Fruit fly (Drosophila melanogaster) whole organism, embryonic: ENCODE measurements around the gene CG11891.

Source experiments
- Aef1 ChIP-seq: fragments of 200-800 bp; sonication (Bioruptor generic); IDR thresholded peaks from 3 replicates; pipeline ENCODE4 v1.3.6; 2022; ENCODE audit warnings: missing biosample characterization, missing genetic modification characterization
- Bteb2 ChIP-seq: fragments of 200-800 bp; sonication (Bioruptor generic); optimal IDR thresholded peaks from 2 replicates; lab custom pipeline; 2016; ENCODE audit warnings: missing biosample characterization, missing genetic modification characterization
- CG10366 ChIP-seq: fragments of 200-800 bp; sonication (Bioruptor generic); IDR thresholded peaks from 2 replicates; pipeline ENCODE4 v1.3.6; 2022; ENCODE audit warnings: missing biosample characterization, missing genetic modification characterization
- CG12659 ChIP-seq: fragments of 200-800 bp; sonication (Bioruptor generic); optimal IDR thresholded peaks from 3 replicates; lab custom pipeline; 2017; ENCODE audit warnings: mild to moderate bottlenecking, missing biosample characterization, missing genetic modification reagents, missing genetic modification characterization
- CG13296 ChIP-seq: fragments of 200-800 bp; sonication (Bioruptor generic); optimal IDR thresholded peaks from 3 replicates; lab custom pipeline; 2018; ENCODE audit warnings: missing biosample characterization, mild to moderate bottlenecking, missing genetic modification characterization
- CG14667 ChIP-seq: fragments of 200-800 bp; sonication (Bioruptor generic); IDR thresholded peaks from 2 replicates; pipeline ENCODE4 v1.3.6; 2022; ENCODE audit warnings: missing biosample characterization, missing genetic modification characterization
- CG2120 ChIP-seq: fragments of 200-800 bp; sonication (Bioruptor generic); optimal IDR thresholded peaks from 3 replicates; lab custom pipeline; 2016; ENCODE audit warnings: missing biosample characterization, missing genetic modification characterization
- CG2712 ChIP-seq: fragments of 200-800 bp; optimal IDR thresholded peaks from 3 replicates; lab custom pipeline; 2019; ENCODE audit warnings: missing biosample characterization, mild to moderate bottlenecking, missing genetic modification characterization, moderate library complexity
- CG42726 ChIP-seq: fragments of 200-800 bp; sonication (Bioruptor generic); IDR thresholded peaks from 2 replicates; pipeline ENCODE4 v1.3.6; 2022; ENCODE audit warnings: missing biosample characterization, missing genetic modification characterization; ENCODE audit not compliant: partially characterized antibody
- CG4707 ChIP-seq: fragments of 200-800 bp; sonication (Bioruptor generic); optimal IDR thresholded peaks from 2 replicates; lab custom pipeline; 2018; ENCODE audit warnings: missing biosample characterization, mild to moderate bottlenecking, missing genetic modification characterization, moderate library complexity
- CG6854 ChIP-seq: fragments of 200-800 bp; sonication (Bioruptor generic); optimal IDR thresholded peaks from 3 replicates; lab custom pipeline; 2017; ENCODE audit warnings: missing biosample characterization, mild to moderate bottlenecking, missing genetic modification characterization
- CG7357 ChIP-seq: fragments of 200-800 bp; sonication (Bioruptor generic); IDR thresholded peaks from 3 replicates; pipeline ENCODE4 v1.3.6; 2022; ENCODE audit warnings: missing biosample characterization, missing genetic modification characterization
- CG7372 ChIP-seq: fragments of 200-800 bp; sonication (Bioruptor generic); IDR thresholded peaks from 2 replicates; pipeline ENCODE4 v1.3.6; 2022; ENCODE audit warnings: missing biosample characterization, missing genetic modification characterization
- CG9817 ChIP-seq: fragments of 200-800 bp; sonication (Bioruptor generic); optimal IDR thresholded peaks from 2 replicates; lab custom pipeline; 2018; ENCODE audit warnings: missing biosample characterization, mild to moderate bottlenecking, missing genetic modification characterization, moderate library complexity
- CG9932 ChIP-seq: fragments of 200-800 bp; sonication (Bioruptor generic); IDR thresholded peaks from 2 replicates; pipeline ENCODE4 v1.3.6; 2022; ENCODE audit warnings: missing biosample characterization, missing genetic modification characterization
- CTCF ChIP-seq: fragments of 200-800 bp; sonication (Bioruptor generic); optimal IDR thresholded peaks from 2 replicates; lab custom pipeline; 2017; ENCODE audit warnings: missing biosample characterization, mild to moderate bottlenecking, missing genetic modification characterization, moderate library complexity
- D19B ChIP-seq: fragments of 200-800 bp; sonication (Bioruptor generic); optimal IDR thresholded peaks from 2 replicates; lab custom pipeline; 2017; ENCODE audit warnings: missing biosample characterization, mild to moderate bottlenecking, missing genetic modification characterization
- Dip2 ChIP-seq: fragments of 200-800 bp; sonication (Bioruptor generic); IDR thresholded peaks from 2 replicates; pipeline ENCODE4 v1.3.6; 2022; ENCODE audit warnings: missing biosample characterization, missing genetic modification characterization
- H2.0 ChIP-seq: fragments of 200-800 bp; sonication (Bioruptor generic); IDR thresholded peaks from 2 replicates; pipeline ENCODE4 v1.3.6; 2022; ENCODE audit warnings: missing biosample characterization, missing genetic modification characterization
- Jarid2 ChIP-seq: fragments of 200-800 bp; sonication (Bioruptor generic); optimal IDR thresholded peaks from 3 replicates; lab custom pipeline; 2017; ENCODE audit warnings: mild to moderate bottlenecking, missing biosample characterization, missing genetic modification reagents, missing genetic modification characterization
- MESR4 ChIP-seq: fragments of 200-800 bp; sonication (Bioruptor generic); optimal IDR thresholded peaks from 2 replicates; lab custom pipeline; 2018; ENCODE audit warnings: missing biosample characterization, mild to moderate bottlenecking, missing genetic modification characterization, moderate library complexity
- Neu2 ChIP-seq: fragments of 200-800 bp; sonication (Bioruptor generic); optimal IDR thresholded peaks from 3 replicates; lab custom pipeline; 2016; ENCODE audit warnings: missing biosample characterization, missing genetic modification characterization, borderline replicate concordance
- Pdp1 ChIP-seq, 2 experiments: fragments of 200-800 bp; sonication (Bioruptor generic); optimal IDR thresholded peaks; 3 replicates each; lab custom pipeline; 2016; ENCODE audit warnings: missing biosample characterization in 2 of 2, missing genetic modification characterization in 2 of 2, mild to moderate bottlenecking in 1 of 2, moderate library complexity in 1 of 2
- Sin3A ChIP-seq: fragments of >200 bp; optimal IDR thresholded peaks from 2 replicates; lab custom pipeline; 2018
- Ssrp ChIP-seq: fragments of 200-800 bp; sonication (Bioruptor generic); optimal IDR thresholded peaks from 2 replicates; lab custom pipeline; 2018; ENCODE audit warnings: missing biosample characterization, mild to moderate bottlenecking, missing genetic modification characterization, moderate library complexity
- TFAM ChIP-seq: fragments of 200-800 bp; sonication (Bioruptor generic); optimal IDR thresholded peaks from 2 replicates; lab custom pipeline; 2017; ENCODE audit warnings: missing biosample characterization, missing genetic modification characterization, inconsistent platforms
- Taf1 ChIP-seq: fragments of 200-800 bp; sonication (Bioruptor generic); IDR thresholded peaks from 2 replicates; pipeline ENCODE4 v1.3.6; 2022; ENCODE audit warnings: missing biosample characterization, missing genetic modification characterization
- chn ChIP-seq: fragments of 200-800 bp; sonication (Bioruptor generic); optimal IDR thresholded peaks from 2 replicates; lab custom pipeline; 2016; ENCODE audit warnings: missing biosample characterization, missing genetic modification characterization
- crol ChIP-seq: fragments of 200-800 bp; sonication (Bioruptor generic); IDR thresholded peaks from 2 replicates; pipeline ENCODE4 v1.3.6; 2022; ENCODE audit warnings: missing biosample characterization, missing genetic modification characterization
- da ChIP-seq: fragments of 200-800 bp; sonication (Bioruptor generic); optimal IDR thresholded peaks from 2 replicates; lab custom pipeline; 2016; ENCODE audit warnings: missing biosample characterization, missing genetic modification characterization
- danr ChIP-seq: fragments of 200-800 bp; sonication (Bioruptor generic); IDR thresholded peaks from 2 replicates; pipeline ENCODE4 v1.3.6; 2022; ENCODE audit warnings: missing biosample characterization, missing genetic modification characterization
- dysf ChIP-seq: fragments of 200-800 bp; sonication (Bioruptor generic); IDR thresholded peaks from 3 replicates; pipeline ENCODE4 v1.3.6; 2022; ENCODE audit warnings: missing biosample characterization, missing genetic modification characterization
- en ChIP-seq: fragments of 200-800 bp; sonication (Bioruptor generic); optimal IDR thresholded peaks from 2 replicates; lab custom pipeline; 2016; ENCODE audit warnings: missing biosample characterization, missing genetic modification characterization
- gce ChIP-seq: fragments of 200-800 bp; sonication (Bioruptor generic); IDR thresholded peaks from 3 replicates; pipeline ENCODE4 v1.3.6; 2022; ENCODE audit warnings: missing biosample characterization, missing genetic modification characterization
- gro ChIP-seq: fragments of 200-800 bp; sonication (Bioruptor generic); optimal IDR thresholded peaks from 2 replicates; lab custom pipeline; 2016; ENCODE audit warnings: missing biosample characterization, missing genetic modification characterization
- hkb ChIP-seq, 2 experiments: fragments of 200-800 bp in 1 of 2; fragments of >200 bp in 1 of 2; sonication (Bioruptor generic) in 1 of 2; IDR thresholded peaks in 1 of 2; optimal IDR thresholded peaks in 1 of 2; 2 replicates each; pipeline versions ENCODE4 v1.3.6 to Lab custom; 2017 to 2022; ENCODE audit warnings: missing biosample characterization in 1 of 2, missing genetic modification characterization in 1 of 2
- hth ChIP-seq: fragments of >200 bp; optimal IDR thresholded peaks from 2 replicates; lab custom pipeline; 2017; ENCODE audit warnings: inconsistent platforms
- lbe ChIP-seq: fragments of 200-800 bp; sonication (Bioruptor generic); optimal IDR thresholded peaks from 2 replicates; lab custom pipeline; 2016; ENCODE audit warnings: missing biosample characterization, mild to moderate bottlenecking, missing genetic modification characterization
- luna ChIP-seq: fragments of 200-800 bp; sonication (Bioruptor generic); optimal IDR thresholded peaks from 2 replicates; lab custom pipeline; 2016; ENCODE audit warnings: missing biosample characterization, missing genetic modification characterization
- maf-S ChIP-seq: fragments of 200-800 bp; sonication (Bioruptor generic); optimal IDR thresholded peaks from 2 replicates; lab custom pipeline; 2016; ENCODE audit warnings: missing biosample characterization, missing genetic modification characterization
- peb ChIP-seq: fragments of 200-800 bp; sonication (Bioruptor generic); IDR thresholded peaks from 2 replicates; pipeline ENCODE4 v1.3.6; 2022; ENCODE audit warnings: missing biosample characterization, missing genetic modification characterization
- pita ChIP-seq: fragments of 200-800 bp; sonication (Bioruptor generic); optimal IDR thresholded peaks from 2 replicates; lab custom pipeline; 2017; ENCODE audit warnings: missing biosample characterization, mild to moderate bottlenecking, missing genetic modification characterization
- pros ChIP-seq: fragments of 200-800 bp; sonication (Bioruptor generic); optimal IDR thresholded peaks from 3 replicates; lab custom pipeline; 2019; ENCODE audit warnings: missing biosample characterization, mild to moderate bottlenecking, missing genetic modification characterization, moderate library complexity
- scrt ChIP-seq: fragments of 200-800 bp; sonication (Bioruptor generic); optimal IDR thresholded peaks from 2 replicates; lab custom pipeline; 2018; ENCODE audit warnings: missing biosample characterization, mild to moderate bottlenecking, missing genetic modification characterization, moderate library complexity
- tll ChIP-seq, 2 experiments: fragments of 200-800 bp in 1 of 2; fragments of >200 bp in 1 of 2; sonication (Bioruptor generic) in 1 of 2; optimal IDR thresholded peaks; 2 replicates each; lab custom pipeline; 2017 to 2019; ENCODE audit warnings: missing biosample characterization in 2 of 2, missing genetic modification characterization in 2 of 2, mild to moderate bottlenecking in 1 of 2, moderate library complexity in 1 of 2
- tna ChIP-seq: fragments of 200-800 bp; sonication (Bioruptor generic); IDR thresholded peaks from 2 replicates; pipeline ENCODE4 v1.3.6; 2022; ENCODE audit warnings: missing biosample characterization, missing genetic modification characterization; ENCODE audit not compliant: partially characterized antibody
- unpg ChIP-seq: fragments of 200-800 bp; sonication (Bioruptor generic); optimal IDR thresholded peaks from 3 replicates; lab custom pipeline; 2018; ENCODE audit warnings: missing biosample characterization, mild to moderate bottlenecking, missing genetic modification characterization, moderate library complexity
- zfh1 ChIP-seq: fragments of 200-800 bp; sonication (Bioruptor generic); IDR thresholded peaks from 3 replicates; pipeline ENCODE4 v1.3.6; 2022; ENCODE audit warnings: missing biosample characterization, missing genetic modification characterization
- zfh2 ChIP-seq: fragments of 200-800 bp; sonication (Bioruptor generic); optimal IDR thresholded peaks from 2 replicates; lab custom pipeline; 2016; ENCODE audit warnings: missing biosample characterization, missing genetic modification characterization

The CG11891 gene

DNA sequence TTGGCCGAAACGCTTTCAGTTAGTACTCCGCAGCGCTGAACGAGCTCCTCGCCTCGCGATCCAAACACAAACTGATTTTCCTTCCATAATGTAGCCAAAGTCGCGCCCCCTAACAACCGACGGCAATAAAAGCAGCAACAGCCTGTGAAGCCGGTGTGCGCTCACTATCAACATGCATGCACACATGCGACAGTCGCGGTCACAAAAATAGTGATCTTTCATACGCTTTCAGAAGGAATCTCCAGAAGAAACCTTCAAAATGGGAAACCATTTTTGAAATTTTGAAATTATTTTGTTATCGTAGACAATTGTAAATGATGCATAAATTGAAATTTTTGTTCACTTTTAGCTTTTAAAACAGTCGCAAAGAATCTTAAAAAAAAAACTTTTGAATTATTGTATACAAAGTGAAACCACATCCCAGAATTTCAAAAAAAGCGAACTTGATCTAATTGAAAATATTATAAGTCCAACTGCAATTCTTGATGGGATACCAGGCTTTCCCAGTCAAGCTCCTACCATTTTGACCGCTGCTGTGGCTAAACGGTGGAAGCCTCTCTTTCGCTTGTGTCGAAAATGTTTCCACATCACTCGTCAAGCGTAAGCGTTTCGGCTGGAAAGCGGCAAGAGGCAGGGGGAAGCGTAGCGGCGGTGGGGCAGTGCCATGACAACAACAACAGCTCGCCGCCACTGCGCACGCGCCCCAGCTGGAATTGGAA lies 37.6 kb upstream of the CG11891 start, which contains the start of gene Cad96Cb (continued):
- TF ChIP-seq CG12659 (GFP tag; lab: Kevin White, UChicago) (peak; percentile 87), scrt (GFP tag; lab: Kevin White, UChicago) (peak; percentile 48), zfh2 (GFP tag; lab: Kevin White, UChicago) (peak; percentile 0), CG14667 (GFP tag; lab: Robert Waterston, UW) (0 out of 2 replicates have a peak, but pooled peaks have one; percentile 19), pita (GFP tag; lab: Kevin White, UChicago) (no peak), Sin3A (lab: Kevin White, UChicago) (no peak), danr (GFP tag; lab: Robert Waterston, UW) (peak; percentile 44; the same call in 1 of the 2 replicates), CG10366 (GFP tag; lab: Robert Waterston, UW) (peak; percentile 30; the same call in 1 of the 2 replicates), chn (peak; percentile 65), en (GFP tag; lab: Kevin White, UChicago) (peak; percentile 66), gce (GFP tag; lab: Robert Waterston, UW) (0 out of 3 replicates have a peak, but pooled peaks have one; percentile 35), pros (GFP tag; lab: Kevin White, UChicago) (no peak), Jarid2 (GFP tag; lab: Kevin White, UChicago) (peak; percentile 53), peb (GFP tag; lab: Robert Waterston, UW) (peak; percentile 23; the same call in 1 of the 2 replicates), Bteb2 (peak; percentile 78), crol (peak; percentile 75), Neu2 (GFP tag; lab: Kevin White, UChicago) (no peak), unpg (peak; percentile 82), hth (lab: Kevin White, UChicago) (no peak), CTCF (GFP tag; lab: Kevin White, UChicago) (peak; percentile 19), zfh1 (peak; percentile 44; the same call in 1 of the 3 replicates), lbe (no peak), CG7357 (0 out of 3 replicates have a peak, but pooled peaks have one; percentile 50), Taf1 (GFP tag; lab: Robert Waterston, UW) (no peak), luna (no peak), CG9817 (tag; lab: Kevin White, UChicago) (peak; percentile 43), CG6854 (GFP tag; lab: Kevin White, UChicago) (peak; percentile 72), dysf (peak; percentile 73), Pdp1 (GFP tag; optimal IDR thresholded peaks at IDR 0.05; lab: Kevin White, UChicago) (peak; percentile 71 to 81), CG2712 (tag; lab: Kevin White, UChicago) (peak; percentile 91), H2.0 (peak; percentile 38; the same call in 1 of the 2 replicates), hkb (optimal IDR thresholded peaks at IDR 0.05; lab: Kevin White, UChicago) (no peak), hkb (GFP tag; IDR thresholded peaks at IDR 0.05; lab: Robert Waterston, UW) (peak; percentile 79), tll (GFP tag; optimal IDR thresholded peaks at IDR 0.05; lab: Kevin White, UChicago) (no peak), TFAM (GFP tag; lab: Kevin White, UChicago) (peak; percentile 22), CG13296 (GFP tag; lab: Kevin White, UChicago) (peak; percentile 67), CG2120 (no peak), maf-S (GFP tag; lab: Kevin White, UChicago) (peak; percentile 50), MESR4 (no peak), CG7372 (peak; percentile 57; the same call in 1 of the 2 replicates), Dip2 (GFP tag; lab: Robert Waterston, UW) (no peak), CG4707 (GFP tag; lab: Kevin White, UChicago) (peak; percentile 48), Aef1 (GFP tag; lab: Robert Waterston, UW) (peak; percentile 45; the same call in 1 of the 3 replicates), gro (GFP tag; lab: Kevin White, UChicago) (no peak), CG9932 (GFP tag; lab: Robert Waterston, UW) (no peak), CG42726 (GFP tag; lab: Robert Waterston, UW) (no peak), D19B (GFP tag; lab: Kevin White, UChicago) (peak; percentile 31), da (peak; percentile 41), tna (GFP tag; lab: Robert Waterston, UW) (0 out of 2 replicates have a peak, but pooled peaks have one; percentile 32), Ssrp (tag; lab: Kevin White, UChicago) (peak; percentile 90)
